Worm (Caenorhabditis elegans) whole organism, young adult: Measurements from ENCODE around the gene W02B12.16.

Source experiments
- B0035.1 ChIP-seq: sonication (generic microtip); optimal IDR thresholded peaks from 2 replicates; lab custom pipeline; 2016; ENCODE audit warnings: missing genetic modification characterization, mild to moderate bottlenecking, missing compliant biosample characterization, missing genotype, missing genetic modification reagents
- B0261.1 ChIP-seq: sonication (generic microtip); optimal IDR thresholded peaks from 2 replicates; lab custom pipeline; 2016; ENCODE audit warnings: mild to moderate bottlenecking, missing genetic modification characterization, moderate library complexity, missing compliant biosample characterization
- C06A6.2 ChIP-seq: fragments of 200-800 bp; sonication (Bioruptor generic); conservative IDR thresholded peaks from 2 replicates; pipeline ENCODE4 v1.3.6; 2022; ENCODE audit warnings: missing genetic modification characterization, missing compliant biosample characterization
- C17E4.6 ChIP-seq: fragments of 200-800 bp; sonication (Bioruptor generic); IDR thresholded peaks from 2 replicates; pipeline ENCODE4 v1.3.6; 2022; ENCODE audit warnings: missing genetic modification reagents, missing genetic modification characterization, missing compliant biosample characterization
- F10E7.11 ChIP-seq: sonication (generic microtip); optimal IDR thresholded peaks from 2 replicates; lab custom pipeline; 2017; ENCODE audit warnings: mild to moderate bottlenecking, missing genetic modification characterization, moderate library complexity, missing compliant biosample characterization
- F22D6.2 ChIP-seq: sonication (generic microtip); optimal IDR thresholded peaks from 2 replicates; lab custom pipeline; 2016; ENCODE audit warnings: mild to moderate bottlenecking, missing genetic modification characterization, missing compliant biosample characterization
- F23B12.7 ChIP-seq: sonication (generic microtip); optimal IDR thresholded peaks from 2 replicates; lab custom pipeline; 2017; ENCODE audit warnings: missing genetic modification characterization, mild to moderate bottlenecking, missing compliant biosample characterization, antibody characterized with exemption, moderate library complexity; ENCODE audit not compliant: insufficient read depth
- F49E8.2 ChIP-seq: sonication (generic microtip); optimal IDR thresholded peaks from 3 replicates; lab custom pipeline; 2017; ENCODE audit warnings: missing genetic modification characterization, mild to moderate bottlenecking, missing compliant biosample characterization, antibody characterized with exemption, moderate library complexity; ENCODE audit not compliant: insufficient read depth
- F52B5.7 ChIP-seq: sonication (generic microtip); optimal IDR thresholded peaks from 2 replicates; lab custom pipeline; 2016; ENCODE audit warnings: mild to moderate bottlenecking, missing genetic modification characterization, missing compliant biosample characterization
- F57A8.1 ChIP-seq: fragments of 200-800 bp; sonication (Bioruptor generic); optimal IDR thresholded peaks from 2 replicates; lab custom pipeline; 2018; ENCODE audit warnings: mild to moderate bottlenecking, missing genetic modification characterization, moderate library complexity, missing compliant biosample characterization
- Y53G8AR.9 ChIP-seq: fragments of 200-800 bp; sonication (Bioruptor generic); conservative IDR thresholded peaks from 2 replicates; pipeline ENCODE4 v1.3.6; 2022; ENCODE audit warnings: missing genetic modification reagents, missing genetic modification characterization, missing compliant biosample characterization
- Y56A3A.18 ChIP-seq: fragments of 200-800 bp; sonication (Bioruptor generic); IDR thresholded peaks from 2 replicates; pipeline ENCODE4 v1.3.6; 2022; ENCODE audit warnings: missing genetic modification reagents, missing genetic modification characterization, missing compliant biosample characterization
- ZK185.1 ChIP-seq: sonication (generic microtip); optimal IDR thresholded peaks from 2 replicates; lab custom pipeline; 2016; ENCODE audit warnings: mild to moderate bottlenecking, missing genetic modification characterization, missing compliant biosample characterization; ENCODE audit not compliant: poor library complexity, severe bottlenecking
- aptf-3 ChIP-seq: fragments of 200-800 bp; sonication (Bioruptor generic); IDR thresholded peaks from 2 replicates; pipeline ENCODE4 v1.3.6; 2022; ENCODE audit warnings: missing genetic modification characterization, missing compliant biosample characterization
- atf-7 ChIP-seq: sonication (generic microtip); optimal IDR thresholded peaks from 2 replicates; lab custom pipeline; 2017; ENCODE audit warnings: mild to moderate bottlenecking, missing genetic modification characterization, missing compliant biosample characterization
- athp-1 ChIP-seq: sonication (generic microtip); optimal IDR thresholded peaks from 2 replicates; lab custom pipeline; 2017; ENCODE audit warnings: mild to moderate bottlenecking, missing genetic modification characterization, missing compliant biosample characterization
- ccch-3 ChIP-seq: fragments of 200-800 bp; sonication (Bioruptor generic); optimal IDR thresholded peaks from 2 replicates; lab custom pipeline; 2018; ENCODE audit warnings: mild to moderate bottlenecking, missing genetic modification characterization, missing compliant biosample characterization
- ceh-27 ChIP-seq: fragments of 200-800 bp; sonication (Bioruptor generic); optimal IDR thresholded peaks from 2 replicates; lab custom pipeline; 2018; ENCODE audit warnings: mild to moderate bottlenecking, missing genetic modification characterization, moderate library complexity, missing compliant biosample characterization
- die-1 ChIP-seq: sonication (generic microtip); optimal IDR thresholded peaks from 2 replicates; lab custom pipeline; 2016; ENCODE audit warnings: missing genotype, mild to moderate bottlenecking, missing genetic modification characterization, missing compliant biosample characterization
- dpl-1 ChIP-seq: fragments of 150-350 bp; optimal IDR thresholded peaks from 2 replicates; lab custom pipeline; 2014; ENCODE audit warnings: missing biosample characterization, missing genetic modification reagents, missing genetic modification characterization
- egl-44 ChIP-seq: fragments of 200-800 bp; sonication (Bioruptor generic); IDR thresholded peaks from 2 replicates; pipeline ENCODE4 v1.3.6; 2022; ENCODE audit warnings: missing genetic modification reagents, missing genetic modification characterization, missing compliant biosample characterization
- egrh-3 ChIP-seq: fragments of 200-800 bp; sonication (Bioruptor generic); IDR thresholded peaks from 2 replicates; pipeline ENCODE4 v1.3.6; 2022; ENCODE audit warnings: missing genetic modification reagents, missing genetic modification characterization, missing compliant biosample characterization
- ets-4 ChIP-seq: fragments of 200-800 bp; sonication (Bioruptor generic); optimal IDR thresholded peaks from 2 replicates; lab custom pipeline; 2018; ENCODE audit warnings: mild to moderate bottlenecking, missing genetic modification characterization, missing compliant biosample characterization
- hlh-12 ChIP-seq: sonication (generic microtip); optimal IDR thresholded peaks from 2 replicates; lab custom pipeline; 2016; ENCODE audit warnings: missing genetic modification characterization, missing compliant biosample characterization
- hmg-1.2 ChIP-seq: fragments of 200-800 bp; sonication (Bioruptor generic); IDR thresholded peaks from 2 replicates; pipeline ENCODE4 v1.3.6; 2022; ENCODE audit warnings: missing genetic modification reagents, missing genetic modification characterization, missing compliant biosample characterization
- lin-40 ChIP-seq: sonication (generic microtip); optimal IDR thresholded peaks from 2 replicates; lab custom pipeline; 2016; ENCODE audit warnings: missing genetic modification characterization, mild to moderate bottlenecking, missing compliant biosample characterization, missing genotype, missing genetic modification reagents
- lir-1 ChIP-seq: fragments of 200-800 bp; sonication (Bioruptor generic); conservative IDR thresholded peaks from 2 replicates; pipeline ENCODE4 v1.3.6; 2022; ENCODE audit warnings: missing genetic modification reagents, missing genetic modification characterization, missing compliant biosample characterization
- lsl-1 ChIP-seq: fragments of 200-800 bp; sonication (Bioruptor generic); optimal IDR thresholded peaks from 2 replicates; lab custom pipeline; 2018; ENCODE audit warnings: mild to moderate bottlenecking, missing genetic modification characterization, moderate library complexity, missing compliant biosample characterization
- madf-8 ChIP-seq: fragments of 200-800 bp; sonication (Bioruptor generic); conservative IDR thresholded peaks from 2 replicates; pipeline ENCODE4 v1.3.6; 2022; ENCODE audit warnings: missing genetic modification reagents, missing genetic modification characterization, missing compliant biosample characterization
- mcd-1 ChIP-seq: fragments of 200-800 bp; sonication (Bioruptor generic); IDR thresholded peaks from 2 replicates; pipeline ENCODE4 v1.3.6; 2022; ENCODE audit warnings: missing genetic modification reagents, missing genetic modification characterization, missing compliant biosample characterization
- mxl-1 ChIP-seq: sonication (generic microtip); optimal IDR thresholded peaks from 2 replicates; lab custom pipeline; 2016; ENCODE audit warnings: missing genetic modification characterization, missing compliant biosample characterization
- nfya-1 ChIP-seq: sonication (generic microtip); optimal IDR thresholded peaks from 2 replicates; lab custom pipeline; 2017; ENCODE audit warnings: antibody characterized with exemption, missing compliant biosample characterization, missing genetic modification characterization, borderline replicate concordance; ENCODE audit not compliant: insufficient read depth
- nhr-120 ChIP-seq: fragments of 200-800 bp; sonication (Bioruptor generic); IDR thresholded peaks from 2 replicates; pipeline ENCODE4 v1.3.6; 2022; ENCODE audit warnings: missing genetic modification characterization, missing compliant biosample characterization
- nhr-179 ChIP-seq: sonication (generic microtip); optimal IDR thresholded peaks from 2 replicates; lab custom pipeline; 2016; ENCODE audit warnings: mild to moderate bottlenecking, missing genetic modification characterization, missing compliant biosample characterization
- nhr-80 ChIP-seq: sonication (generic microtip); optimal IDR thresholded peaks from 2 replicates; lab custom pipeline; 2016; ENCODE audit warnings: missing genetic modification characterization, missing compliant biosample characterization
- rec-8 ChIP-seq, 2 experiments: sonication (generic microtip); optimal IDR thresholded peaks; 2 replicates each; lab custom pipeline; 2016; ENCODE audit warnings: mild to moderate bottlenecking in 2 of 2, missing genetic modification characterization in 2 of 2, missing genetic modification reagents in 2 of 2, missing genotype in 2 of 2, missing biosample characterization in 1 of 2, missing compliant biosample characterization in 1 of 2, moderate library complexity in 1 of 2
- sdz-38 ChIP-seq: sonication (generic microtip); optimal IDR thresholded peaks from 2 replicates; lab custom pipeline; 2016; ENCODE audit warnings: missing genotype, missing genetic modification characterization, missing compliant biosample characterization
- sea-2 ChIP-seq: fragments of 200-800 bp; sonication (Bioruptor generic); IDR thresholded peaks from 2 replicates; pipeline ENCODE4 v1.3.6; 2022; ENCODE audit warnings: missing genetic modification characterization, missing compliant biosample characterization
- snpc-1.1 ChIP-seq: sonication (generic microtip); optimal IDR thresholded peaks from 2 replicates; lab custom pipeline; 2017; ENCODE audit warnings: missing genetic modification characterization, mild to moderate bottlenecking, missing compliant biosample characterization, antibody characterized with exemption, moderate library complexity, missing genotype, missing genetic modification reagents; ENCODE audit not compliant: insufficient read depth
- sptf-2 ChIP-seq: fragments of 200-800 bp; sonication (Bioruptor generic); optimal IDR thresholded peaks from 2 replicates; lab custom pipeline; 2018; ENCODE audit warnings: mild to moderate bottlenecking, missing genetic modification characterization, missing compliant biosample characterization
- tbp1 ChIP-seq: fragments of 200-800 bp; sonication (Bioruptor generic); optimal IDR thresholded peaks from 2 replicates; lab custom pipeline; 2018; ENCODE audit warnings: mild to moderate bottlenecking, missing genetic modification characterization, missing compliant biosample characterization
- tbx-9 ChIP-seq: sonication (generic microtip); optimal IDR thresholded peaks from 2 replicates; lab custom pipeline; 2016; ENCODE audit warnings: borderline replicate concordance, missing genetic modification characterization, inconsistent platforms, missing compliant biosample characterization
- unc-130 ChIP-seq: sonication (generic microtip); optimal IDR thresholded peaks from 2 replicates; lab custom pipeline; 2016; ENCODE audit warnings: missing genetic modification reagents, missing genetic modification characterization, missing compliant biosample characterization
- zim-3 ChIP-seq: sonication (generic microtip); optimal IDR thresholded peaks from 2 replicates; lab custom pipeline; 2017; ENCODE audit warnings: mild to moderate bottlenecking, missing genetic modification characterization, moderate library complexity, missing compliant biosample characterization
- ztf-18 ChIP-seq: sonication (generic microtip); optimal IDR thresholded peaks from 2 replicates; lab custom pipeline; 2016; ENCODE audit warnings: missing genotype, mild to moderate bottlenecking, missing genetic modification characterization, missing compliant biosample characterization
- ztf-22 ChIP-seq: fragments of 200-800 bp; sonication (Bioruptor generic); optimal IDR thresholded peaks from 2 replicates; lab custom pipeline; 2018; ENCODE audit warnings: mild to moderate bottlenecking, missing genetic modification characterization, moderate library complexity, missing compliant biosample characterization
- ztf-3 ChIP-seq: fragments of 200-800 bp; sonication (Bioruptor generic); optimal IDR thresholded peaks from 2 replicates; lab custom pipeline; 2018; ENCODE audit warnings: mild to moderate bottlenecking, missing genetic modification characterization, missing compliant biosample characterization

The W02B12.16 gene

DNA sequence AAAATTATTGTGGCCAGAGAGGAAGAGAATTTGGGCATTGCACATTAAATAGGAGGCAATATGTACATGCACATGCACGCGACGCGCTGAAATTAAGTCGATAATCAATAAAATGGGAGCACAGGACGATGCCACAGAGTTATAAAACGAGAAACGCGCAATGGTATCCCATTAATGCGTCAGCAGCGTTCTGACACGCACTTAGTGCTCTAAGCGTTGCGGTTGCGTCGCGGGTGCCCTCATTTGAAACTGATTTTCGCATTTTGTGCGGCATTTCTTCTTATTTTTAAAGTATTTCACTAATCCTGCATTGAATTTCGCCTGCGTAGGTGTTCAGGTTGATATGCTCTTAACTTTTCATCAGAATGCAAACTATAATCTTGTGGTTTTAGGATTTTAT is 23.3 kb downstream of the W02B12.16 start, which contains the start of gene rsp-1 (continued):
- TF ChIP-seq lin-40 (tag; lab: Kevin White, UChicago) (peak; percentile 88), F57A8.1 (no peak), sea-2 (GFP tag; lab: Robert Waterston, UW) (no peak), mxl-1 (tag; lab: Kevin White, UChicago) (no peak), tbx-9 (tag; lab: Kevin White, UChicago) (no peak), die-1 (tag; lab: Kevin White, UChicago) (peak; percentile 11), ZK185.1 (tag; lab: Kevin White, UChicago) (peak; percentile 80), dpl-1 (GFP tag; lab: Kevin White, UChicago) (peak; percentile 56), ztf-3 (GFP tag; lab: Kevin White, UChicago) (no peak), madf-8 (GFP tag; lab: Robert Waterston, UW) (peak; percentile 57), C17E4.6 (GFP tag; lab: Robert Waterston, UW) (peak; percentile 69), athp-1 (tag; lab: Kevin White, UChicago) (peak; percentile 82), Y53G8AR.9 (peak; percentile 93), sdz-38 (tag; lab: Kevin White, UChicago) (no peak), mcd-1 (GFP tag; lab: Robert Waterston, UW) (peak; percentile 90), lsl-1 (GFP tag; lab: Kevin White, UChicago) (peak; percentile 79), nhr-120 (GFP tag; lab: Robert Waterston, UW) (no peak), ztf-22 (GFP tag; lab: Kevin White, UChicago) (no peak), F10E7.11 (no peak), tbp1 (GFP tag; lab: Kevin White, UChicago) (peak; percentile 72), ets-4 (GFP tag; lab: Kevin White, UChicago) (peak; percentile 40), nhr-179 (tag; lab: Kevin White, UChicago) (no peak), F49E8.2 (peak; percentile 53), sptf-2 (GFP tag; lab: Kevin White, UChicago) (peak; percentile 4), rec-8 (tag; optimal IDR thresholded peaks at IDR 0.05; lab: Kevin White, UChicago) (no peak), C06A6.2 (GFP tag; lab: Robert Waterston, UW) (peak; percentile 45; the same call in 1 of the 2 replicates), egl-44 (GFP tag; lab: Robert Waterston, UW) (0 out of 2 replicates have a peak, but pooled peaks have one; percentile 29), Y56A3A.18 (GFP tag; lab: Robert Waterston, UW) (0 out of 2 replicates have a peak, but pooled peaks have one; percentile 49), atf-7 (peak; percentile 66), F23B12.7 (peak; percentile 85), snpc-1.1 (peak; percentile 42), hmg-1.2 (GFP tag; lab: Robert Waterston, UW) (peak; percentile 61), F22D6.2 (tag; lab: Kevin White, UChicago) (peak; percentile 27), hlh-12 (no peak), nhr-80 (tag; lab: Kevin White, UChicago) (peak; percentile 95), egrh-3 (GFP tag; lab: Robert Waterston, UW) (no peak), unc-130 (no peak), F52B5.7 (tag; lab: Kevin White, UChicago) (peak; percentile 16), zim-3 (tag; lab: Kevin White, UChicago) (no peak), ccch-3 (GFP tag; lab: Kevin White, UChicago) (no peak), B0035.1 (tag; lab: Kevin White, UChicago) (peak; percentile 14), B0261.1 (tag; lab: Kevin White, UChicago) (peak; percentile 12), ceh-27 (GFP tag; lab: Kevin White, UChicago) (peak; percentile 85), aptf-3 (GFP tag; lab: Robert Waterston, UW) (no peak), nfya-1 (tag; lab: Kevin White, UChicago) (no peak), lir-1 (GFP tag; lab: Robert Waterston, UW) (0 out of 2 replicates have a peak, but pooled peaks have one; percentile 39), ztf-18 (tag; lab: Kevin White, UChicago) (peak; percentile 99)
